Fruit fly (Drosophila melanogaster) whole organism, prepupa: ENCODE results near the gene Sumo.

Experiments used
- Blimp-1 ChIP-seq: fragments of 200-800 bp; sonication (Bioruptor generic); optimal IDR thresholded peaks from 3 replicates; lab custom pipeline; 2017; ENCODE audit warnings: missing biosample characterization, missing genetic modification characterization, mild to moderate bottlenecking, moderate library complexity, missing genetic modification reagents
- CG10631 ChIP-seq: fragments of 200-800 bp; sonication (Bioruptor generic); optimal IDR thresholded peaks from 2 replicates; lab custom pipeline; 2016; ENCODE audit warnings: missing biosample characterization, missing genetic modification characterization
- CG11294 ChIP-seq: fragments of 200-800 bp; sonication (Bioruptor generic); IDR thresholded peaks from 2 replicates; pipeline ENCODE4 v1.3.6; 2022; ENCODE audit warnings: missing biosample characterization, missing genetic modification characterization
- CG11762 ChIP-seq: fragments of 200-800 bp; sonication (Bioruptor generic); optimal IDR thresholded peaks from 3 replicates; lab custom pipeline; 2016; ENCODE audit warnings: missing biosample characterization, missing genetic modification characterization; ENCODE audit not compliant: insufficient read depth
- CG11902 ChIP-seq: fragments of 200-800 bp; sonication (Bioruptor generic); optimal IDR thresholded peaks from 3 replicates; lab custom pipeline; 2016; ENCODE audit warnings: missing biosample characterization, missing genetic modification characterization
- CG15336 ChIP-seq: fragments of 200-800 bp; sonication (Bioruptor generic); IDR thresholded peaks from 2 replicates; pipeline ENCODE4 v1.3.6; 2022; ENCODE audit warnings: missing biosample characterization, missing genetic modification characterization
- CG16779 ChIP-seq: fragments of 200-800 bp; sonication (Bioruptor generic); optimal IDR thresholded peaks from 3 replicates; lab custom pipeline; 2017; ENCODE audit warnings: missing biosample characterization, mild to moderate bottlenecking, missing genetic modification characterization
- CG3032 ChIP-seq: fragments of 200-800 bp; optimal IDR thresholded peaks from 2 replicates; lab custom pipeline; 2019; ENCODE audit warnings: missing biosample characterization, mild to moderate bottlenecking, missing genetic modification characterization, moderate library complexity
- CG31627 ChIP-seq: fragments of 200-800 bp; sonication (Bioruptor generic); optimal IDR thresholded peaks from 3 replicates; lab custom pipeline; 2016; ENCODE audit warnings: missing biosample characterization, missing genetic modification characterization
- CG32006 ChIP-seq: fragments of 200-800 bp; sonication (Bioruptor generic); optimal IDR thresholded peaks from 3 replicates; lab custom pipeline; 2017; ENCODE audit warnings: missing biosample characterization, mild to moderate bottlenecking, missing genetic modification characterization
- CG34406 ChIP-seq: fragments of 200-800 bp; sonication (Bioruptor generic); optimal IDR thresholded peaks from 3 replicates; lab custom pipeline; 2016; ENCODE audit warnings: missing biosample characterization, missing genetic modification characterization
- CG3919 ChIP-seq: fragments of 200-800 bp; sonication (Bioruptor generic); optimal IDR thresholded peaks from 3 replicates; lab custom pipeline; 2016; ENCODE audit warnings: missing biosample characterization, missing genetic modification characterization
- CG4318 ChIP-seq: fragments of 200-800 bp; sonication (Bioruptor generic); optimal IDR thresholded peaks from 3 replicates; lab custom pipeline; 2017; ENCODE audit warnings: missing biosample characterization, mild to moderate bottlenecking, missing genetic modification characterization
- CG6163 ChIP-seq: fragments of 200-800 bp; sonication (Bioruptor generic); IDR thresholded peaks from 3 replicates; pipeline ENCODE4 v1.3.6; 2022; ENCODE audit warnings: missing biosample characterization, missing genetic modification characterization
- CG6276 ChIP-seq: fragments of 200-800 bp; sonication (Bioruptor generic); optimal IDR thresholded peaks from 2 replicates; lab custom pipeline; 2017; ENCODE audit warnings: missing biosample characterization, mild to moderate bottlenecking, missing genetic modification characterization
- CG6792 ChIP-seq: fragments of 200-800 bp; sonication (Bioruptor generic); optimal IDR thresholded peaks from 3 replicates; lab custom pipeline; 2016; ENCODE audit warnings: missing biosample characterization, missing genetic modification characterization
- CG6808 ChIP-seq: fragments of 200-800 bp; sonication (Bioruptor generic); optimal IDR thresholded peaks from 3 replicates; lab custom pipeline; 2017; ENCODE audit warnings: missing biosample characterization, missing genetic modification characterization, mild to moderate bottlenecking, moderate library complexity, missing genetic modification reagents
- CG6854 ChIP-seq: fragments of 200-800 bp; sonication (Bioruptor generic); optimal IDR thresholded peaks from 2 replicates; lab custom pipeline; 2017; ENCODE audit warnings: missing biosample characterization, mild to moderate bottlenecking, missing genetic modification characterization
- CG7368 ChIP-seq: fragments of 200-800 bp; sonication (Bioruptor generic); optimal IDR thresholded peaks from 3 replicates; lab custom pipeline; 2016; ENCODE audit warnings: missing biosample characterization, missing genetic modification characterization
- CG8319 ChIP-seq: fragments of 200-800 bp; sonication (Bioruptor generic); optimal IDR thresholded peaks from 3 replicates; lab custom pipeline; 2016; ENCODE audit warnings: missing biosample characterization, missing genetic modification characterization
- CG8632 ChIP-seq: fragments of 200-800 bp; sonication (Bioruptor generic); optimal IDR thresholded peaks from 3 replicates; lab custom pipeline; 2016; ENCODE audit warnings: missing biosample characterization, missing genetic modification characterization
- CG9139 ChIP-seq: fragments of 200-800 bp; sonication (Bioruptor generic); optimal IDR thresholded peaks from 3 replicates; lab custom pipeline; 2017; ENCODE audit warnings: missing biosample characterization, mild to moderate bottlenecking, missing genetic modification characterization
- Eip75B ChIP-seq: fragments of 200-800 bp; sonication (Bioruptor generic); optimal IDR thresholded peaks from 3 replicates; lab custom pipeline; 2016; ENCODE audit warnings: missing biosample characterization, missing genetic modification characterization
- Eip78C ChIP-seq: fragments of 200-800 bp; sonication (Bioruptor generic); peaks from one replicate; lab custom pipeline; 2016; ENCODE audit warnings: missing biosample characterization, missing genetic modification characterization
- Ets21C ChIP-seq: fragments of 200-800 bp; sonication (Bioruptor generic); optimal IDR thresholded peaks from 3 replicates; lab custom pipeline; 2016; ENCODE audit warnings: missing biosample characterization, missing genetic modification characterization
- Ets96B ChIP-seq: fragments of 200-800 bp; optimal IDR thresholded peaks from 2 replicates; lab custom pipeline; 2019; ENCODE audit warnings: missing biosample characterization, mild to moderate bottlenecking, missing genetic modification characterization, moderate library complexity
- Gug ChIP-seq: fragments of 200-800 bp; sonication (Bioruptor generic); IDR thresholded peaks from 2 replicates; pipeline ENCODE4 v1.3.6; 2022; ENCODE audit warnings: missing biosample characterization, missing genetic modification characterization
- Hr38 ChIP-seq: sonication (Bioruptor generic); optimal IDR thresholded peaks from 2 replicates; lab custom pipeline; 2016; ENCODE audit warnings: missing biosample characterization, missing genetic modification characterization
- Hr39 ChIP-seq: fragments of 200-800 bp; sonication (Bioruptor generic); optimal IDR thresholded peaks from 2 replicates; lab custom pipeline; 2016; ENCODE audit warnings: missing biosample characterization, missing genetic modification characterization
- Hr4 ChIP-seq: fragments of 200-800 bp; sonication (Bioruptor generic); optimal IDR thresholded peaks from 3 replicates; lab custom pipeline; 2016; ENCODE audit warnings: missing biosample characterization, missing genetic modification characterization
- Lpt ChIP-seq: fragments of 200-800 bp; sonication (Bioruptor generic); optimal IDR thresholded peaks from 3 replicates; lab custom pipeline; 2016; ENCODE audit warnings: missing biosample characterization, missing genetic modification characterization
- OdsH ChIP-seq: fragments of 200-800 bp; sonication (Bioruptor generic); optimal IDR thresholded peaks from 3 replicates; lab custom pipeline; 2016; ENCODE audit warnings: missing biosample characterization, missing genetic modification characterization
- Smox ChIP-seq: fragments of 200-800 bp; sonication (Bioruptor generic); optimal IDR thresholded peaks from 3 replicates; lab custom pipeline; 2016; ENCODE audit warnings: missing biosample characterization, missing genetic modification characterization
- Sox14 ChIP-seq: fragments of 200-800 bp; sonication (Bioruptor generic); optimal IDR thresholded peaks from 3 replicates; lab custom pipeline; 2016; ENCODE audit warnings: missing biosample characterization, missing genetic modification characterization
- Sox15 ChIP-seq: fragments of 200-800 bp; sonication (Bioruptor generic); optimal IDR thresholded peaks from 3 replicates; lab custom pipeline; 2016; ENCODE audit warnings: missing biosample characterization, missing genetic modification characterization
- achi ChIP-seq: fragments of 200-800 bp; sonication (Bioruptor generic); optimal IDR thresholded peaks from 3 replicates; lab custom pipeline; 2016; ENCODE audit warnings: missing biosample characterization, missing genetic modification characterization
- acj6 ChIP-seq: fragments of 200-800 bp; sonication (Bioruptor generic); optimal IDR thresholded peaks from 3 replicates; lab custom pipeline; 2016; ENCODE audit warnings: missing biosample characterization, missing genetic modification characterization
- cyc ChIP-seq: fragments of 200-800 bp; sonication (Bioruptor generic); optimal IDR thresholded peaks from 3 replicates; lab custom pipeline; 2016; ENCODE audit warnings: missing biosample characterization, missing genetic modification characterization
- dac ChIP-seq: fragments of 200-800 bp; sonication (Bioruptor generic); optimal IDR thresholded peaks from 2 replicates; lab custom pipeline; 2017; ENCODE audit warnings: missing biosample characterization, mild to moderate bottlenecking, missing genetic modification characterization
- dsx ChIP-seq: fragments of 200-800 bp; optimal IDR thresholded peaks from 3 replicates; lab custom pipeline; 2019; ENCODE audit warnings: missing biosample characterization, mild to moderate bottlenecking, missing genetic modification characterization, moderate library complexity; ENCODE audit not compliant: poor library complexity, severe bottlenecking
- esn ChIP-seq: fragments of 200-800 bp; sonication (Bioruptor generic); optimal IDR thresholded peaks from 2 replicates; lab custom pipeline; 2016; ENCODE audit warnings: missing biosample characterization, mild to moderate bottlenecking, missing genetic modification characterization, moderate library complexity
- fd59A ChIP-seq: fragments of 200-800 bp; sonication (Bioruptor generic); optimal IDR thresholded peaks from 2 replicates; lab custom pipeline; 2017; ENCODE audit warnings: missing biosample characterization, mild to moderate bottlenecking, missing genetic modification characterization, missing genetic modification reagents
- fkh ChIP-seq: fragments of 200-800 bp; sonication (Bioruptor generic); optimal IDR thresholded peaks from 3 replicates; lab custom pipeline; 2017; ENCODE audit warnings: missing biosample characterization, mild to moderate bottlenecking, missing genetic modification characterization, moderate library complexity
- lz ChIP-seq: fragments of 200-800 bp; sonication (Bioruptor generic); optimal IDR thresholded peaks from 3 replicates; lab custom pipeline; 2016; ENCODE audit warnings: missing biosample characterization, missing genetic modification characterization
- net ChIP-seq: fragments of 200-800 bp; sonication (Bioruptor generic); optimal IDR thresholded peaks from 3 replicates; lab custom pipeline; 2016; ENCODE audit warnings: missing biosample characterization, missing genetic modification characterization
- pdm3 ChIP-seq: fragments of 200-800 bp; sonication (Bioruptor generic); optimal IDR thresholded peaks from 3 replicates; lab custom pipeline; 2016; ENCODE audit warnings: missing biosample characterization, missing genetic modification characterization
- spab ChIP-seq: fragments of 200-800 bp; sonication (Bioruptor generic); optimal IDR thresholded peaks from 2 replicates; lab custom pipeline; 2017; ENCODE audit warnings: missing biosample characterization, mild to moderate bottlenecking, missing genetic modification characterization, missing genetic modification reagents
- ss ChIP-seq, 2 experiments: fragments of 200-800 bp; sonication (Bioruptor generic); optimal IDR thresholded peaks; 2 replicates in 1 of 2; 3 replicates in 1 of 2; lab custom pipeline; 2017 to 2018; ENCODE audit warnings: mild to moderate bottlenecking in 2 of 2, missing biosample characterization in 2 of 2, missing genetic modification characterization in 2 of 2, moderate library complexity in 1 of 2
- svp ChIP-seq: fragments of 200-800 bp; sonication (Bioruptor generic); peaks from one replicate; lab custom pipeline; 2016; ENCODE audit warnings: missing biosample characterization, missing genetic modification characterization
- topi ChIP-seq: fragments of 200-800 bp; sonication (Bioruptor generic); optimal IDR thresholded peaks from 3 replicates; lab custom pipeline; 2016; ENCODE audit warnings: missing biosample characterization, missing genetic modification characterization

The Sumo gene

DNA sequence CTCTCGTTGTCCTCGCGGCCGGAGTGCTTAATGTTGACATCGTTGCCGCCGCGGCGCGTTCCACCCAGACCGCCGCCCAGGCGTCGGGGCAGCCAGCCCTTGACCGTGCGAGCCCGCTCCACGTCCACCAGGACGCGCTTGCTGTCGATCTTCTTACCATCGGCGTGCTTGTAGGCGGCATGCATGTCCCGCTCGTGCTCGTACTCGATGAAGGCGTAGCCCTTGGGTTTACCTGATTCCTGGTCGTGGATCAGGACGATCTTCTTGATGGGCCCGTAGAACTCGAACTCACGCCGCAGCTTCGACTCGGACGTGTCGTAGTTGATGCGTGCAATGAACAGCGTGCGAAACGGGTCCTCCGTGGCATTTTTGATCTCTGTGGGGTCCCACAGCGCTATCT is 3.4 kb upstream of the Sumo start:
- no peak for TF ChIP-seq CG11902 (GFP tag; lab: Kevin White, UChicago)
- no peak for TF ChIP-seq CG31627 (GFP tag; lab: Kevin White, UChicago)
- no peak for TF ChIP-seq fkh (GFP tag; lab: Kevin White, UChicago)

DNA sequence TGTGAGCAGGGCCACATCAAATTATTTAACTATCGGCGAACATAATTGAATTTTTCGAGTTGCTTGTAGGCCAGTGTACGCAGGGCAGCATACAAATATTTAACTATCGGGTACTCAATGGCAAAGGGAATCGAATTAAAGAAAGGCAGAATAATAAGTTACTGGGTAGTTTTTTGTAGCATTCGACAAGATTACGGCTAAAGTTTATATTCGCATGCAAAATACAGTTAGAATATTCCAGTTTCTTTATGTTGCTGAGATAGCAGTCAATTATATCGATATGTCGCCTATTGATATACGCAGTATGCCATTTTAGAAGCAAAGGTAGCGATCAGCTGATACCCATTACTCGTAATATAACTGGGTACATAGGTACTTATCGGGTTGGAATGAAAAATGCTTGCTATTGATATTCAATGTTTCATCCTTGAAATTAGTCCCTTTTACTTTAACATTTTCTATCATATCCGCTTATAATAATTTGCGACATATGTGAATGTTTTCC is 621 bp upstream of the Sumo start:
- TF ChIP-seq CG6808 (GFP tag; lab: Kevin White, UChicago) (no peak), Smox (GFP tag; lab: Kevin White, UChicago) (peak; percentile 55), Eip75B (GFP tag; lab: Kevin White, UChicago) (peak; percentile 37), Blimp-1 (GFP tag; lab: Kevin White, UChicago) (no peak), Eip78C (GFP tag; lab: Kevin White, UChicago) (peak; percentile 86), Gug (GFP tag; lab: Robert Waterston, UW) (no peak), Hr38 (GFP tag; lab: Kevin White, UChicago) (no peak), Ets21C (peak; percentile 38), CG32006 (GFP tag; lab: Kevin White, UChicago) (peak; percentile 21), pdm3 (GFP tag; lab: Kevin White, UChicago) (no peak), CG6854 (GFP tag; lab: Kevin White, UChicago) (peak; percentile 42), Lpt (GFP tag; lab: Kevin White, UChicago) (no peak), ss (GFP tag; optimal IDR thresholded peaks at IDR 0.05; lab: Kevin White, UChicago) (peak in 1 of 2 experiments; percentile 49), CG3032 (no peak), Ets96B (tag; lab: Kevin White, UChicago) (peak; percentile 44), CG11294 (GFP tag; lab: Robert Waterston, UW) (no peak), net (GFP tag; lab: Kevin White, UChicago) (no peak), CG16779 (tag; lab: Kevin White, UChicago) (no peak), CG3919 (GFP tag; lab: Kevin White, UChicago) (peak; percentile 73), spab (GFP tag; lab: Kevin White, UChicago) (no peak), CG8319 (no peak), OdsH (GFP tag; lab: Kevin White, UChicago) (no peak), dac (GFP tag; lab: Kevin White, UChicago) (no peak), CG34406 (GFP tag; lab: Kevin White, UChicago) (peak; percentile 10), CG8632 (GFP tag; lab: Kevin White, UChicago) (peak; percentile 35), CG31627 (GFP tag; lab: Kevin White, UChicago) (peak; percentile 53), achi (no peak), fkh (GFP tag; lab: Kevin White, UChicago) (peak; percentile 94), fd59A (GFP tag; lab: Kevin White, UChicago) (no peak), cyc (GFP tag; lab: Kevin White, UChicago) (peak; percentile 51), acj6 (GFP tag; lab: Kevin White, UChicago) (peak; percentile 43), svp (GFP tag; lab: Kevin White, UChicago) (peak; percentile 83), topi (GFP tag; lab: Kevin White, UChicago) (peak; percentile 69), Hr4 (no peak), CG15336 (GFP tag; lab: Robert Waterston, UW) (peak; percentile 24; the same call in 1 of the 2 replicates), CG9139 (GFP tag; lab: Kevin White, UChicago) (no peak), esn (GFP tag; lab: Kevin White, UChicago) (peak; percentile 57), Hr39 (GFP tag; lab: Kevin White, UChicago) (peak; percentile 37), Sox15 (GFP tag; lab: Kevin White, UChicago) (no peak), CG6276 (GFP tag; lab: Kevin White, UChicago) (no peak), CG7368 (no peak), CG6163 (peak; percentile 51; the same call in 2 of the 3 replicates), dsx (GFP tag; lab: Kevin White, UChicago) (peak; percentile 62), CG4318 (GFP tag; lab: Kevin White, UChicago) (no peak), CG11762 (GFP tag; lab: Kevin White, UChicago) (no peak), lz (GFP tag; lab: Kevin White, UChicago) (peak; percentile 63), Sox14 (GFP tag; lab: Kevin White, UChicago) (peak; percentile 64), CG6792 (GFP tag; lab: Kevin White, UChicago) (peak; percentile 38), CG10631 (GFP tag; lab: Kevin White, UChicago) (peak; percentile 29)
